Worm (Caenorhabditis elegans): Measurements from ENCODE around the gene F46E10.3.

Gene F46E10.3

DNA sequence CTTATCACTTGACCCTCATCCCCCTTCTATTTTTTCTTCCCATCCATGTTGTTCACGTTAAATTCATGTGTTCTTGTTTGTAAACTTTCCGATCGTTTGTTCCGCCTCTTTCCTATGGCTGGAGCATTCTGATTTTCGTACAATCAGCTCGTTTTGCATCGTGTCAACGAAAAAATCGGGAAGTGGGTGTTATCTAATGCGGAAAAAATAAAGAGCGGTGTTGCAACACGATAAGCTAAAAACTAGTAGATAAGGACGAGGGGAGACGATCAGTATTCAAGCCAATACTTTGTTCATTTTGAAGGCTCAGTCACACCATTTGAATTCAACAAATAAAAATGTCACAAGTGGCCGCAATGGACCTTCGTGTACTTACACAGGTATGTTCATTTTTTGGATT is 6.7 kb downstream of the F46E10.3 start, which contains the start of gene acs-1:
TSS of gene acs-1 (plus strand) at position 233 of the 400 bp plus-strand sequence.
- TF ChIP-seq tra-1 (GFP tag; IDR thresholded peaks at IDR 0.05) (peak; percentile 54; the same call in 1 of the 2 replicates), madf-9 (GFP tag; conservative IDR thresholded peaks at IDR 0.05) (no peak), pqm-1 (tag; optimal IDR thresholded peaks at IDR 0.05) (peak; percentile 80), lir-3 (tag; optimal IDR thresholded peaks at IDR 0.05) (no peak), dmd-6 (GFP tag; IDR thresholded peaks at IDR 0.05) (peak; percentile 89), nhr-111 (GFP tag; optimal IDR thresholded peaks at IDR 0.05) (no peak), daf-16 (GFP tag; optimal IDR thresholded peaks at IDR 0.05) (no peak), daf-16 (tag; optimal IDR thresholded peaks at IDR 0.05) (peak; percentile 69), mxl-3 (GFP tag; optimal IDR thresholded peaks at IDR 0.05) (peak; percentile 52), dve-1 (tag; optimal IDR thresholded peaks at IDR 0.05; ENCODE audit: insufficient read depth) (peak; percentile 63), fos-1 (tag; optimal IDR thresholded peaks at IDR 0.05) (no peak), zip-2 (tag; optimal IDR thresholded peaks at IDR 0.05) (no peak), lin-1 (GFP tag; IDR thresholded peaks at IDR 0.05) (0 out of 2 replicates have a peak, but pooled peaks have one; percentile 28), tag-97 (GFP tag; IDR thresholded peaks at IDR 0.05) (no peak), nhr-11 (tag; optimal IDR thresholded peaks at IDR 0.05) (no peak), gei-8 (GFP tag; optimal IDR thresholded peaks at IDR 0.05) (no peak), dmd-8 (GFP tag; IDR thresholded peaks at IDR 0.05) (no peak), set-16 (GFP tag; IDR thresholded peaks at IDR 0.05) (no peak), ZK546.5 (tag; optimal IDR thresholded peaks at IDR 0.05) (no peak), duxl-1 (tag; optimal IDR thresholded peaks at IDR 0.05; ENCODE audit: poor library complexity) (no peak), lsy-2 (tag; optimal IDR thresholded peaks at IDR 0.05) (no peak), ZK337.2 (GFP tag; IDR thresholded peaks at IDR 0.05) (no peak), ama-1 (optimal IDR thresholded peaks at IDR 0.05) (no peak), nhr-41 (GFP tag; IDR thresholded peaks at IDR 0.05) (no peak), mdl-1 (tag; optimal IDR thresholded peaks at IDR 0.05) (no peak), sdz-12 (GFP tag; optimal IDR thresholded peaks at IDR 0.05) (no peak), hlh-11 (tag; optimal IDR thresholded peaks at IDR 0.05) (peak; percentile 86), nhr-77 (tag; optimal IDR thresholded peaks at IDR 0.05) (peak; percentile 6), nhr-28 (tag; optimal IDR thresholded peaks at IDR 0.05) (peak; percentile 71)

DNA sequence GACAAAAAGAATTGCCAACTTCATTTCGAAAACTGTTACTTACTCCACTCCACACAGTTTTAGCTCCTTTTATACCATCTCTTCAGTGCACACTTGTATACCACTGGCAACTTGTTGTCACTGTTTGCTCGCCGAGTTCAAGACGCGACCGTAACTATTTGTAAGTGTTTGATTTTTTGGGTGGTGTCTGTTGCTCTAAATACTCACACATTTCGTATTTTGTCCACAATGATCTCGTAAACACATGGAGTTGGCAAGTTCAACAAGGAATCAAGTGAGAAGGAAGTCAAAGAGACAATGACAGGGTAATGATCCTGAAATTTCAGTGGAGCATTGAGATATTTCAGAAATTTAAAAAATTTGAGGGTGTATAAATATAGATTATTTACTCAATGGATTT is 14.9 kb downstream of the F46E10.3 start, which contains the start of gene hpo-26:
TSS of gene hpo-26 (minus strand) at position 31 of the 400 bp plus-strand sequence.
- TF ChIP-seq Y105C5A.15 (GFP tag; IDR thresholded peaks at IDR 0.05) (no peak), egl-43 (GFP tag; IDR thresholded peaks at IDR 0.05) (0 out of 2 replicates have a peak, but pooled peaks have one; percentile 4), daf-16 (GFP tag; optimal IDR thresholded peaks at IDR 0.05) (no peak), daf-16 (tag; optimal IDR thresholded peaks at IDR 0.05) (peak; percentile 75), mes-2 (tag; optimal IDR thresholded peaks at IDR 0.05; ENCODE audit: poor library complexity, severe bottlenecking) (peak; percentile 5)

DNA sequence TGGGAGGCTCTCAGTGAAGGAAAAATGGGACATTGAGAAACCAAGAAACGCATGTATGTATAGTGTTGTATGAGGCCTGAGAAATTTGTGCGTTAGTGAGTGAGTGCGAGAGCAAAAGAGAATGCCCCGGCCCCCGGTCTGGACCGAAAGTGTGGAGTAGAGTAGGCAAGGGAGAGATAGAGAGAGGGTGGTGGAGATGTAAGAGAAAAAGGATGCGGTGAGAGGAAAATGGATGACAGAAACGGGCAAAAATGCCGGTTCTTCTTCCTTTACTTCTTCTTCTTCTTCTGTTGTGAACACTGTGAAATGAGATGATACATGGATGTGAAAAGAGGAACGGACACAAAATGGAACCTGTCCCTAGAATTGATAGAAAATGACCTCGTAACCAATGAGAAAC is 20.2 kb downstream of the F46E10.3 start:
- TF ChIP-seq lin-39 (tag; optimal IDR thresholded peaks at IDR 0.05) (no peak), vab-7 (GFP tag; IDR thresholded peaks at IDR 0.05) (no peak), nhr-6 (tag; optimal IDR thresholded peaks at IDR 0.05) (no peak), pha-4 (GFP tag; IDR thresholded peaks at IDR 0.05) (no peak), pha-4 (tag; optimal IDR thresholded peaks at IDR 0.05) (no peak), daf-16 (GFP tag; optimal IDR thresholded peaks at IDR 0.05) (no peak), daf-16 (tag; optimal IDR thresholded peaks at IDR 0.05) (peak; percentile 28), mxl-3 (GFP tag; optimal IDR thresholded peaks at IDR 0.05) (peak; percentile 57), hmg-1.1 (GFP tag; IDR thresholded peaks at IDR 0.05) (peak; percentile 44; the same call in 1 of the 2 replicates), egl-43 (GFP tag; IDR thresholded peaks at IDR 0.05) (0 out of 2 replicates have a peak, but pooled peaks have one; percentile 58), unc-62 (GFP tag; optimal IDR thresholded peaks at IDR 0.05 in 1 of 2) (peak in 1 of 2 experiments; percentile 89), unc-62 (tag; optimal IDR thresholded peaks at IDR 0.05) (no peak), hlh-30 (tag; optimal IDR thresholded peaks at IDR 0.05; ENCODE audit: insufficient read depth) (no peak), nhr-11 (tag; optimal IDR thresholded peaks at IDR 0.05) (peak; percentile 21), mep-1 (tag; optimal IDR thresholded peaks at IDR 0.05) (peak; percentile 6), hlh-11 (tag; optimal IDR thresholded peaks at IDR 0.05) (peak; percentile 3), dmd-8 (GFP tag; IDR thresholded peaks at IDR 0.05) (no peak), tra-1 (GFP tag; IDR thresholded peaks at IDR 0.05) (no peak), pqm-1 (tag; optimal IDR thresholded peaks at IDR 0.05) (no peak), ztf-11 (tag; optimal IDR thresholded peaks at IDR 0.05) (no peak), F37D6.2 (tag; optimal IDR thresholded peaks at IDR 0.05) (peak; percentile 10), Y5F2A.4 (GFP tag; optimal IDR thresholded peaks at IDR 0.05) (no peak), rbr-2 (tag; optimal IDR thresholded peaks at IDR 0.05) (peak; percentile 51)
